Worm (Caenorhabditis elegans) whole organism, L4/young adult: ENCODE data around the gene F31E3.6.

Experiments
- W03F9.2 ChIP-seq: fragments of 150-350 bp; optimal IDR thresholded peaks from 2 replicates; lab custom pipeline; 2014; ENCODE audit warnings: missing biosample characterization, missing genetic modification characterization
- dao-5 ChIP-seq: sonication (generic microtip); optimal IDR thresholded peaks from 2 replicates; lab custom pipeline; 2016; ENCODE audit warnings: missing genotype, missing genetic modification characterization, moderate library complexity, missing compliant biosample characterization
- him-1 ChIP-seq: sonication (generic microtip); optimal IDR thresholded peaks from 2 replicates; lab custom pipeline; 2016; ENCODE audit warnings: missing genotype, missing genetic modification reagents, missing genetic modification characterization, missing compliant biosample characterization

- TF ChIP-seq him-1 (tag; lab: Kevin White, UChicago) (no peak), dao-5 (tag; lab: Kevin White, UChicago) (no peak), W03F9.2 (tag; lab: Kevin White, UChicago) (peak; percentile 37)
Observed at ce11 chrIII:7021156-7021637, 39.3 kb downstream of the F31E3.6 start, which contains the start of gene rfl-1.
